Worm (Caenorhabditis elegans): ENCODE results near the gene nhr-288.

ce11 chrV:18331086-18331485 lies 51.4 kb downstream of the nhr-288 start, which contains the start of gene B0462.4:
- TF ChIP-seq unc-62 (GFP tag; optimal IDR thresholded peaks at IDR 0.05) (no peak), unc-98 (GFP tag; IDR thresholded peaks at IDR 0.05) (no peak), nhr-76 (tag; optimal IDR thresholded peaks at IDR 0.05) (no peak), ceh-90 (tag; optimal IDR thresholded peaks at IDR 0.05) (no peak), nhr-90 (tag; optimal IDR thresholded peaks at IDR 0.05; ENCODE audit: poor library complexity) (no peak), ceh-82 (tag; optimal IDR thresholded peaks at IDR 0.05) (no peak)
